Worm (Caenorhabditis elegans) whole organism, L1 larva: ENCODE results near the gene Y56A3A.30.

Experiments used
- C16A3.4 ChIP-seq: fragments of 150-350 bp; optimal IDR thresholded peaks from 2 replicates; lab custom pipeline; 2014; ENCODE audit warnings: missing biosample characterization, missing genetic modification characterization
- Y116A8C.19 ChIP-seq: sonication (generic microtip); optimal IDR thresholded peaks from 2 replicates; lab custom pipeline; 2016; ENCODE audit warnings: missing compliant biosample characterization, missing genetic modification characterization, borderline replicate concordance
- alr-1 ChIP-seq: fragments of 200-800 bp; sonication (Bioruptor generic); optimal IDR thresholded peaks from 2 replicates; lab custom pipeline; 2018; ENCODE audit warnings: borderline replicate concordance, mild to moderate bottlenecking, missing genetic modification characterization, missing compliant biosample characterization
- aly-2 ChIP-seq: fragments of 150-350 bp; optimal IDR thresholded peaks from 2 replicates; lab custom pipeline; 2014; ENCODE audit warnings: missing biosample characterization, missing genetic modification characterization
- ama-1 ChIP-seq: fragments of 150-350 bp; optimal IDR thresholded peaks from 2 replicates; lab custom pipeline; 2014
- blmp-1 ChIP-seq: fragments of 150-350 bp; optimal IDR thresholded peaks from 2 replicates; lab custom pipeline; 2014; ENCODE audit warnings: missing biosample characterization, missing genetic modification characterization
- ceh-8 ChIP-seq: fragments of 200-800 bp; sonication (Bioruptor generic); optimal IDR thresholded peaks from 2 replicates; lab custom pipeline; 2018; ENCODE audit warnings: mild to moderate bottlenecking, missing genetic modification characterization, moderate library complexity, missing compliant biosample characterization
- ceh-82 ChIP-seq, 3 experiments: fragments of 150-350 bp in 1 of 3; sonication (generic microtip) in 2 of 3; optimal IDR thresholded peaks; 2 replicates each; lab custom pipeline; 2014 to 2017; ENCODE audit warnings: missing biosample characterization in 3 of 3, missing genetic modification characterization in 3 of 3
- dpl-1 ChIP-seq, 3 experiments: fragments of 150-350 bp in 2 of 3; sonication (generic microtip) in 1 of 3; optimal IDR thresholded peaks; 2 replicates each; lab custom pipeline; 2014 to 2017; ENCODE audit warnings: missing biosample characterization in 3 of 3, missing genetic modification characterization in 3 of 3, missing genetic modification reagents in 3 of 3
- dsc-1 ChIP-seq: sonication (generic microtip); optimal IDR thresholded peaks from 2 replicates; lab custom pipeline; 2016; ENCODE audit warnings: mild to moderate bottlenecking, missing genetic modification characterization, missing compliant biosample characterization
- egl-13 ChIP-seq: sonication (generic microtip); optimal IDR thresholded peaks from 2 replicates; lab custom pipeline; 2016; ENCODE audit warnings: missing genotype, missing genetic modification reagents, missing genetic modification characterization, missing compliant biosample characterization
- egl-27 ChIP-seq, 2 experiments: fragments of 150-350 bp in 1 of 2; sonication (generic microtip); optimal IDR thresholded peaks; 3 replicates each; lab custom pipeline; 2017 to 2018; ENCODE audit warnings: missing biosample characterization in 2 of 2, missing genetic modification characterization in 2 of 2, missing genetic modification reagents in 2 of 2
- fkh-8 ChIP-seq: sonication (generic microtip); optimal IDR thresholded peaks from 2 replicates; lab custom pipeline; 2016; ENCODE audit warnings: mild to moderate bottlenecking, missing genetic modification characterization, missing compliant biosample characterization
- hlh-17 ChIP-seq: fragments of 200-800 bp; sonication (Bioruptor generic); optimal IDR thresholded peaks from 2 replicates; lab custom pipeline; 2018; ENCODE audit warnings: missing genetic modification characterization, mild to moderate bottlenecking, missing compliant biosample characterization, moderate library complexity, borderline replicate concordance
- irx-1 ChIP-seq: sonication (generic microtip); optimal IDR thresholded peaks from 2 replicates; lab custom pipeline; 2016; ENCODE audit warnings: missing genetic modification characterization, missing compliant biosample characterization
- isw-1 ChIP-seq: fragments of 200-800 bp; sonication (Bioruptor generic); IDR thresholded peaks from 2 replicates; pipeline ENCODE4 v1.3.6; 2022; ENCODE audit warnings: missing genetic modification characterization, missing compliant biosample characterization
- lin-13 ChIP-seq: fragments of 150-350 bp; optimal IDR thresholded peaks from 2 replicates; lab custom pipeline; 2014; ENCODE audit warnings: missing biosample characterization, missing genetic modification reagents, missing genetic modification characterization
- lin-14 ChIP-seq: fragments of 200-800 bp; sonication (Bioruptor generic); optimal IDR thresholded peaks from 2 replicates; lab custom pipeline; 2018; ENCODE audit warnings: mild to moderate bottlenecking, missing genetic modification characterization, moderate library complexity, missing compliant biosample characterization
- lin-35 ChIP-seq, 2 experiments: fragments of 150-350 bp; optimal IDR thresholded peaks; 2 replicates each; lab custom pipeline; 2014; ENCODE audit warnings: missing biosample characterization in 2 of 2, missing genetic modification characterization in 2 of 2, missing genetic modification reagents in 2 of 2
- lin-39 ChIP-seq: fragments of 150-350 bp; optimal IDR thresholded peaks from 2 replicates; lab custom pipeline; 2014; ENCODE audit warnings: missing biosample characterization, missing genetic modification reagents, missing genetic modification characterization
- lsy-2 ChIP-seq, 2 experiments: fragments of 150-350 bp; optimal IDR thresholded peaks; 2 replicates each; lab custom pipeline; 2014; ENCODE audit warnings: missing biosample characterization in 2 of 2, missing genetic modification characterization in 2 of 2
- mep-1 ChIP-seq: fragments of 150-350 bp; optimal IDR thresholded peaks from 2 replicates; lab custom pipeline; 2014; ENCODE audit warnings: missing biosample characterization, missing genetic modification characterization
- nhr-11 ChIP-seq: fragments of 150-350 bp; optimal IDR thresholded peaks from 2 replicates; lab custom pipeline; 2014; ENCODE audit warnings: missing biosample characterization, missing genetic modification characterization
- nhr-19 ChIP-seq: fragments of 200-800 bp; sonication (Bioruptor generic); conservative IDR thresholded peaks from 2 replicates; pipeline ENCODE4 v1.3.6; 2022; ENCODE audit warnings: missing genetic modification characterization, missing compliant biosample characterization
- nhr-20 ChIP-seq: sonication (generic microtip); optimal IDR thresholded peaks from 2 replicates; lab custom pipeline; 2016; ENCODE audit warnings: mild to moderate bottlenecking, missing genetic modification characterization, missing compliant biosample characterization
- nhr-237 ChIP-seq: fragments of 150-350 bp; optimal IDR thresholded peaks from 2 replicates; lab custom pipeline; 2014; ENCODE audit warnings: missing biosample characterization, missing genetic modification characterization
- nhr-28 ChIP-seq: fragments of 150-350 bp; optimal IDR thresholded peaks from 2 replicates; lab custom pipeline; 2014; ENCODE audit warnings: missing biosample characterization, missing genetic modification characterization
- nhr-47 ChIP-seq: sonication (generic microtip); optimal IDR thresholded peaks from 2 replicates; lab custom pipeline; 2016; ENCODE audit warnings: mild to moderate bottlenecking, missing genetic modification characterization, moderate library complexity, missing compliant biosample characterization
- nhr-71 ChIP-seq: sonication (generic microtip); optimal IDR thresholded peaks from 2 replicates; lab custom pipeline; 2016; ENCODE audit warnings: mild to moderate bottlenecking, missing genetic modification characterization, moderate library complexity, missing compliant biosample characterization
- nhr-76 ChIP-seq: sonication (generic microtip); optimal IDR thresholded peaks from 2 replicates; lab custom pipeline; 2017; ENCODE audit warnings: missing biosample characterization, missing genetic modification characterization
- nhr-85 ChIP-seq: sonication (generic microtip); peaks from one replicate; lab custom pipeline; 2016; ENCODE audit warnings: missing genetic modification characterization, inconsistent platforms, missing compliant biosample characterization
- pax-3 ChIP-seq: fragments of 200-800 bp; sonication (Bioruptor generic); optimal IDR thresholded peaks from 2 replicates; lab custom pipeline; 2018; ENCODE audit warnings: mild to moderate bottlenecking, missing genetic modification characterization, moderate library complexity, missing compliant biosample characterization
- pqm-1 ChIP-seq: sonication (generic microtip); optimal IDR thresholded peaks from 3 replicates; lab custom pipeline; 2017; ENCODE audit warnings: missing biosample characterization, missing genetic modification characterization
- rnt-1 ChIP-seq: sonication (generic microtip); optimal IDR thresholded peaks from 2 replicates; lab custom pipeline; 2016; ENCODE audit warnings: mild to moderate bottlenecking, missing genetic modification characterization, moderate library complexity, missing compliant biosample characterization
- snu-23 ChIP-seq: sonication (generic microtip); optimal IDR thresholded peaks from 2 replicates; lab custom pipeline; 2016; ENCODE audit warnings: missing genetic modification characterization, missing compliant biosample characterization
- sup-37 ChIP-seq: fragments of 200-800 bp; sonication (Bioruptor generic); optimal IDR thresholded peaks from 2 replicates; lab custom pipeline; 2018; ENCODE audit warnings: mild to moderate bottlenecking, missing genetic modification characterization, missing compliant biosample characterization
- swsn-7 ChIP-seq: sonication (generic microtip); optimal IDR thresholded peaks from 2 replicates; lab custom pipeline; 2016; ENCODE audit warnings: missing genetic modification characterization, missing compliant biosample characterization
- tbx-2 ChIP-seq: sonication (generic microtip); optimal IDR thresholded peaks from 2 replicates; lab custom pipeline; 2016; ENCODE audit warnings: missing genetic modification characterization, missing compliant biosample characterization
- unc-130 ChIP-seq: fragments of 150-350 bp; optimal IDR thresholded peaks from 2 replicates; lab custom pipeline; 2017; ENCODE audit warnings: missing biosample characterization, missing genetic modification characterization, inconsistent platforms
- unc-62 ChIP-seq: fragments of 150-350 bp; optimal IDR thresholded peaks from 2 replicates; lab custom pipeline; 2014; ENCODE audit warnings: missing biosample characterization, missing genetic modification reagents, missing genetic modification characterization
- unc-86 ChIP-seq: sonication (generic microtip); optimal IDR thresholded peaks from 2 replicates; lab custom pipeline; 2016; ENCODE audit warnings: missing genetic modification characterization, missing compliant biosample characterization
- unc-98 ChIP-seq: fragments of 200-800 bp; sonication (Bioruptor generic); IDR thresholded peaks from 2 replicates; pipeline ENCODE4 v1.3.6; 2022; ENCODE audit warnings: missing genetic modification characterization, missing compliant biosample characterization
- vab-15 ChIP-seq: sonication (generic microtip); optimal IDR thresholded peaks from 2 replicates; lab custom pipeline; 2017; ENCODE audit warnings: missing genotype, mild to moderate bottlenecking, missing genetic modification characterization, missing compliant biosample characterization
- xbp-1 ChIP-seq: sonication (generic microtip); optimal IDR thresholded peaks from 2 replicates; lab custom pipeline; 2016; ENCODE audit warnings: missing genetic modification characterization, missing compliant biosample characterization
- ztf-11 ChIP-seq, 2 experiments: sonication (generic microtip); optimal IDR thresholded peaks; 2 replicates each; lab custom pipeline; 2016 to 2017; ENCODE audit warnings: missing genetic modification characterization in 2 of 2, missing biosample characterization in 1 of 2, missing compliant biosample characterization in 1 of 2

The Y56A3A.30 gene

DNA sequence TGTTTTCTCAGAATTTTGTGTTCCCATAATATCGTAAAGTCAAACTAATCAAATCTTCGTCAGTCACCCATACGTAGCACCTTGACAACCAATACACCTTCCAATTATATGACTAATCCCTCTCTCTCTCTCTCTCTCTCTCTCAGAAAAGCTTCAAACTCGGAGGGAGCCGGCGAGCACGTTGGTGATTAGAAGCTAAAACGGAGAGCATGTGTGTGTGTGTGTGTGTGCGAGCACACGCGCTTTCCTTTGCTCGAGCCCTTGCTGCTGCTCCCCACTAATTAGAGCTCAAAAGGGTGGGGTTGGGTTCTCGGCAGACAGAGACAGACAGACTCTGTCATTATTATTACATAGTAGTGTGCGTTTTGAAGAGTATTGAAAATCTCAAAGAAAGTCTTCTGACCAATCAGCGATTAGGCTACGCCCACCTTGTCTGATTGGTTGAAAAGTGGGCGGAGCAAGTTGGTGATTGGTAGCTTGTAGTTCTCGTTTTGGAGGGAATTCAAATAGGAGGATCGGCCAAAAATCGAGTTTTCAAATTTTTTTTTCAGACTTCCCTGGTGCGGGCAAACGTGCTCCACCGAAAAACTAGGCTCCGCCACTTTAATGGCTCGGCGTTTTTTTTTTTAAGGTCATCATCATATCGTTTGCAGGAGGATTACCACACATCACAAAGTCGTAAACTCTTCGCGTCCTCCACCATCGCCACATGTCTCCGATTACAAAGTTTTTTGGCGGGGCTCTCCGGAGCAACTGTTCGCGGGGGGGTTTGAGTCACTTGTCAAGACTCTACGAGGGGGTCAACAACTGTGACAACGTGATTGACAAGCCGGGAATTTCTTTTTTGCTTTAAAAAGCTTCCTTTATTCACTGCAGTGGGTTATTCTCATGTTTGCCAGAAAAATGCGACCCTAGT, 43.6 kb downstream of the Y56A3A.30 start:
- TF ChIP-seq lin-13 (GFP tag; lab: Kevin White, UChicago) (no peak), sup-37 (GFP tag; lab: Kevin White, UChicago) (peak; percentile 26), nhr-71 (peak; percentile 66), mep-1 (tag; lab: Kevin White, UChicago) (peak; percentile 1), swsn-7 (peak; percentile 18), nhr-237 (tag; lab: Kevin White, UChicago) (no peak), egl-13 (peak; percentile 2), ceh-8 (GFP tag; lab: Kevin White, UChicago) (peak; percentile 46), nhr-11 (no peak), unc-130 (tag; lab: Kevin White, UChicago) (no peak), vab-15 (tag; lab: Kevin White, UChicago) (no peak), ceh-82 (tag; optimal IDR thresholded peaks at IDR 0.05; lab: Kevin White, UChicago) (peak in 1 of 3 experiments; percentile 23), lin-14 (no peak), ztf-11 (tag; optimal IDR thresholded peaks at IDR 0.05; lab: Kevin White, UChicago) (no peak), lsy-2 (tag; optimal IDR thresholded peaks at IDR 0.05; lab: Kevin White, UChicago) (peak in 1 of 2 experiments; percentile 9), nhr-20 (tag; lab: Kevin White, UChicago) (peak; percentile 13), Y116A8C.19 (tag; lab: Kevin White, UChicago) (no peak), blmp-1 (tag; lab: Kevin White, UChicago) (no peak), tbx-2 (tag; lab: Kevin White, UChicago) (no peak), snu-23 (GFP tag; lab: Kevin White, UChicago) (peak; percentile 12), pax-3 (tag; lab: Kevin White, UChicago) (peak; percentile 49), nhr-19 (GFP tag; lab: Robert Waterston, UW) (peak; percentile 42), lin-39 (tag; lab: Kevin White, UChicago) (no peak), fkh-8 (tag; lab: Kevin White, UChicago) (peak; percentile 89), xbp-1 (tag; lab: Kevin White, UChicago) (peak; percentile 79), rnt-1 (tag; lab: Kevin White, UChicago) (peak; percentile 74), ama-1 (lab: Kevin White, UChicago) (peak; percentile 14), nhr-85 (tag; lab: Kevin White, UChicago) (peak; percentile 35), dsc-1 (tag; lab: Kevin White, UChicago) (peak; percentile 83), nhr-47 (peak; percentile 64), nhr-76 (tag; lab: Kevin White, UChicago) (no peak), unc-98 (GFP tag; lab: Robert Waterston, UW) (0 out of 2 replicates have a peak, but pooled peaks have one; percentile 37), dpl-1 (GFP tag; optimal IDR thresholded peaks at IDR 0.05; lab: Kevin White, UChicago) (no peak), unc-62 (GFP tag; lab: Kevin White, UChicago) (peak; percentile 44), lin-35 (GFP tag; optimal IDR thresholded peaks at IDR 0.05; lab: Kevin White, UChicago) (peak in 1 of 2 experiments; percentile 15), pqm-1 (tag; lab: Kevin White, UChicago) (no peak)

ce11 chrIII:11933539-11933938, 45.3 kb downstream of the Y56A3A.30 start, which contains the start of gene dolk-1:
Gene dolk-1, minus strand, starts transcription at chrIII:11933639.
- TF ChIP-seq aly-2 (no peak), nhr-85 (tag; lab: Kevin White, UChicago) (no peak), nhr-47 (no peak), egl-27 (tag; optimal IDR thresholded peaks at IDR 0.05; lab: Kevin White, UChicago) (no peak), ceh-82 (tag; optimal IDR thresholded peaks at IDR 0.05; lab: Kevin White, UChicago) (no peak), isw-1 (GFP tag; lab: Robert Waterston, UW) (no peak), C16A3.4 (tag; lab: Kevin White, UChicago) (no peak), nhr-20 (tag; lab: Kevin White, UChicago) (no peak), unc-86 (tag; lab: Kevin White, UChicago) (no peak), vab-15 (tag; lab: Kevin White, UChicago) (no peak), dsc-1 (tag; lab: Kevin White, UChicago) (no peak), pax-3 (tag; lab: Kevin White, UChicago) (no peak), ama-1 (lab: Kevin White, UChicago) (no peak), hlh-17 (GFP tag; lab: Kevin White, UChicago) (no peak), nhr-28 (no peak), irx-1 (tag; lab: Kevin White, UChicago) (no peak), alr-1 (tag; lab: Kevin White, UChicago) (no peak), snu-23 (GFP tag; lab: Kevin White, UChicago) (no peak), nhr-237 (tag; lab: Kevin White, UChicago) (no peak)
- TF ChIP-seq, all 84 proteins: peak for 0
